Worm (Caenorhabditis elegans): ENCODE data around the gene F54D5.3.

Gene F54D5.3

DNA sequence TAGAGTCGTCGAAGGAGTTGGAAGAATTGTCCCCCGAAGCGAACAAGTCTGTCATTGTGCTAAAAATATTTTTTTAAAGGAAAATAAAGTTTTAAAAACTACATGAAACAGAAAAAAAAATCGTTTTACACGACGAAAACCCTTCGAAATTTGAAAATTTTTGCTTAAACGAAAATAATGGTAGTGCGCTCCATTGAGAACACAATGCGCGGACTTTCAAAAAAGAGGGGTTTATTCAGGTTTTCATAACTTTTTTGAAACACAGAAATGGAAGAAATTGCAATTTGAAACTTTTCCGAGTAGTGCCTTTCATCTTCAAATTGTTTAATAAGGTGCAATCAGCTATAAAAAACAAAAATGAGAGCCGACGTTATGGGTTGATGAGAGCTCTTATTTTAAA lies 28.1 kb downstream of the F54D5.3 start, which contains the start of gene npp-5:
TSS of gene npp-5 (minus strand) at position 59 of the 400 bp plus-strand sequence.
- TF ChIP-seq lin-14 (GFP tag; optimal IDR thresholded peaks at IDR 0.05) (peak; percentile 10), ceh-82 (tag; optimal IDR thresholded peaks at IDR 0.05) (peak in 1 of 3 experiments; percentile 4), sptf-1 (tag; optimal IDR thresholded peaks at IDR 0.05) (no peak), lin-15B (tag; optimal IDR thresholded peaks at IDR 0.05) (peak; percentile 20), lsy-2 (tag; optimal IDR thresholded peaks at IDR 0.05) (peak; percentile 20 to 65), lir-3 (tag; optimal IDR thresholded peaks at IDR 0.05; ENCODE audit: poor library complexity) (no peak), aha-1 (tag; optimal IDR thresholded peaks at IDR 0.05) (no peak), ceh-8 (GFP tag; optimal IDR thresholded peaks at IDR 0.05) (no peak), dpl-1 (GFP tag; optimal IDR thresholded peaks at IDR 0.05) (peak; percentile 83 to 91 (median 90)), tbx-2 (tag; optimal IDR thresholded peaks at IDR 0.05) (peak; percentile 20), nhr-85 (tag) (peak; percentile 52), unc-62 (GFP tag; optimal IDR thresholded peaks at IDR 0.05) (no peak), efl-1 (optimal IDR thresholded peaks at IDR 0.05) (peak; percentile 69 to 90), efl-1 (GFP tag; optimal IDR thresholded peaks at IDR 0.05 in 1 of 2) (peak; percentile 91 to 99), lin-35 (GFP tag; optimal IDR thresholded peaks at IDR 0.05) (peak; percentile 78 to 96), nhr-47 (tag; optimal IDR thresholded peaks at IDR 0.05) (peak; percentile 24), blmp-1 (tag; optimal IDR thresholded peaks at IDR 0.05) (peak; percentile 31), pax-3 (tag; optimal IDR thresholded peaks at IDR 0.05) (no peak), skn-1 (tag; optimal IDR thresholded peaks at IDR 0.05) (peak; percentile 22), sup-37 (GFP tag; optimal IDR thresholded peaks at IDR 0.05) (no peak), snu-23 (GFP tag; optimal IDR thresholded peaks at IDR 0.05) (peak; percentile 20), nhr-71 (tag; optimal IDR thresholded peaks at IDR 0.05) (peak; percentile 52), xbp-1 (tag; optimal IDR thresholded peaks at IDR 0.05) (peak; percentile 2)

ce11 chrII:11600711-11601110 lies 29.1 kb downstream of the F54D5.3 start, which contains the start of gene F07A11.4:
TSS of gene F07A11.4 (plus strand) at chrII:11601011.
- TF ChIP-seq dsc-1 (tag; optimal IDR thresholded peaks at IDR 0.05) = no peak
- TF ChIP-seq C34B4.2 (tag; optimal IDR thresholded peaks at IDR 0.05) = no peak
- no peak for TF ChIP-seq irx-1 (tag; optimal IDR thresholded peaks at IDR 0.05)
- TF ChIP-seq elt-2 (tag; optimal IDR thresholded peaks at IDR 0.05) = no peak
- TF ChIP-seq egl-27 (tag; optimal IDR thresholded peaks at IDR 0.05) = no peak
- no peak for TF ChIP-seq aha-1 (tag; optimal IDR thresholded peaks at IDR 0.05)
- TF ChIP-seq ztf-11 (tag; optimal IDR thresholded peaks at IDR 0.05) = no peak

ce11 chrII:11602387-11602960 lies 30.9 kb downstream of the F54D5.3 start:
- peak; percentile 62 for TF ChIP-seq dsc-1 (tag; optimal IDR thresholded peaks at IDR 0.05)
- no peak for TF ChIP-seq lin-35 (GFP tag; optimal IDR thresholded peaks at IDR 0.05)
- no peak for TF ChIP-seq mdl-1 (tag; optimal IDR thresholded peaks at IDR 0.05)
- peak; percentile 51 for TF ChIP-seq rnt-1 (tag; optimal IDR thresholded peaks at IDR 0.05)
- TF ChIP-seq lin-39 (tag; optimal IDR thresholded peaks at IDR 0.05) = no peak
- peak in 1 of 2 experiments; percentile 1 for TF ChIP-seq lsy-2 (tag; optimal IDR thresholded peaks at IDR 0.05)
- TF ChIP-seq alr-1 (tag; optimal IDR thresholded peaks at IDR 0.05; ENCODE audit: borderline replicate concordance) = no peak
- TF ChIP-seq lin-14 (GFP tag; optimal IDR thresholded peaks at IDR 0.05) = peak; percentile 84
- peak; percentile 18 for TF ChIP-seq nhr-71 (tag; optimal IDR thresholded peaks at IDR 0.05)
- TF ChIP-seq efl-1 (optimal IDR thresholded peaks at IDR 0.05) = peak in 1 of 2 experiments; percentile 19
- TF ChIP-seq efl-1 (GFP tag; optimal IDR thresholded peaks at IDR 0.05 in 1 of 2) = peak in 1 of 2 experiments; percentile 57

- TF ChIP-seq fkh-10 (GFP tag; optimal IDR thresholded peaks at IDR 0.05) (no peak), swsn-7 (tag; optimal IDR thresholded peaks at IDR 0.05) (no peak), lin-35 (GFP tag; optimal IDR thresholded peaks at IDR 0.05) (peak in 1 of 2 experiments; percentile 2), ceh-8 (GFP tag; optimal IDR thresholded peaks at IDR 0.05) (no peak), lin-14 (GFP tag; optimal IDR thresholded peaks at IDR 0.05) (peak; percentile 0), Y116A8C.19 (tag; optimal IDR thresholded peaks at IDR 0.05; ENCODE audit: borderline replicate concordance) (no peak), efl-3 (GFP tag; optimal IDR thresholded peaks at IDR 0.05) (no peak), zip-4 (GFP tag; optimal IDR thresholded peaks at IDR 0.05) (no peak), C16A3.4 (tag; optimal IDR thresholded peaks at IDR 0.05) (no peak), nhr-85 (tag) (no peak), efl-1 (optimal IDR thresholded peaks at IDR 0.05) (no peak), efl-1 (GFP tag; optimal IDR thresholded peaks at IDR 0.05 in 1 of 2) (peak in 1 of 2 experiments; percentile 64), elt-2 (tag; optimal IDR thresholded peaks at IDR 0.05) (peak; percentile 74)
Measured at ce11 chrII:11604613-11605012, 33.0 kb downstream of the F54D5.3 start.
